Worm (Caenorhabditis elegans): Measurements from ENCODE around the gene gcc-1.

The gcc-1 gene

ce11 chrX:3159542-3159941 is at the start of gene gcc-1 (continued):
- no peak for TF ChIP-seq snpc-4 (tag; optimal IDR thresholded peaks at IDR 0.05)

- TF ChIP-seq dmd-6 (GFP tag; IDR thresholded peaks at IDR 0.05): peak; percentile 37; the same call in 1 of the 2 replicates
- TF ChIP-seq mep-1 (tag; optimal IDR thresholded peaks at IDR 0.05): no peak
- no peak for TF ChIP-seq lir-3 (tag; optimal IDR thresholded peaks at IDR 0.05)
- TF ChIP-seq daf-16 (GFP tag; optimal IDR thresholded peaks at IDR 0.05): no peak
- TF ChIP-seq daf-16 (tag; optimal IDR thresholded peaks at IDR 0.05): peak; percentile 61
- TF ChIP-seq pqm-1 (tag; optimal IDR thresholded peaks at IDR 0.05): peak; percentile 91
- no peak for TF ChIP-seq T26A8.4 (GFP tag; IDR thresholded peaks at IDR 0.05)
- no peak for TF ChIP-seq ceh-28 (tag; optimal IDR thresholded peaks at IDR 0.05)
- TF ChIP-seq D1046.2 (GFP tag; IDR thresholded peaks at IDR 0.05): no peak
- TF ChIP-seq zag-1 (tag; optimal IDR thresholded peaks at IDR 0.05): no peak
- TF ChIP-seq lin-39 (tag; optimal IDR thresholded peaks at IDR 0.05): no peak
- TF ChIP-seq lin-15B (tag; optimal IDR thresholded peaks at IDR 0.05): no peak
- no peak for TF ChIP-seq ctbp-1 (GFP tag; IDR thresholded peaks at IDR 0.05)
- TF ChIP-seq F10B5.3 (tag; optimal IDR thresholded peaks at IDR 0.05): no peak
- no peak for TF ChIP-seq nhr-6 (tag; optimal IDR thresholded peaks at IDR 0.05)
- no peak for TF ChIP-seq tra-1 (GFP tag; IDR thresholded peaks at IDR 0.05)
- no peak for TF ChIP-seq lin-1 (GFP tag; IDR thresholded peaks at IDR 0.05)
- no peak for TF ChIP-seq daf-8 (GFP tag; IDR thresholded peaks at IDR 0.05)
- TF ChIP-seq ces-1 (GFP tag; optimal IDR thresholded peaks at IDR 0.05): no peak
- TF ChIP-seq nhr-111 (GFP tag; optimal IDR thresholded peaks at IDR 0.05): no peak
- TF ChIP-seq ceh-82 (tag; optimal IDR thresholded peaks at IDR 0.05): no peak
- TF ChIP-seq nhr-41 (GFP tag; IDR thresholded peaks at IDR 0.05): no peak
- TF ChIP-seq ceh-44 (GFP tag; IDR thresholded peaks at IDR 0.05): no peak
- TF ChIP-seq ZK337.2 (GFP tag; IDR thresholded peaks at IDR 0.05): no peak
- TF ChIP-seq mdt-29 (GFP tag; IDR thresholded peaks at IDR 0.05): no peak
- TF ChIP-seq spr-3 (GFP tag; optimal IDR thresholded peaks at IDR 0.05): no peak
- TF ChIP-seq saeg-2 (GFP tag; IDR thresholded peaks at IDR 0.05): no peak
- no peak for TF ChIP-seq hlh-30 (tag; optimal IDR thresholded peaks at IDR 0.05; ENCODE audit: insufficient read depth)
- no peak for TF ChIP-seq R02D3.7 (tag; optimal IDR thresholded peaks at IDR 0.05)
- no peak for TF ChIP-seq egl-27 (tag; optimal IDR thresholded peaks at IDR 0.05)
- no peak for TF ChIP-seq ceh-20 (GFP tag; IDR thresholded peaks at IDR 0.05)
- no peak for TF ChIP-seq lin-38 (GFP tag; IDR thresholded peaks at IDR 0.05)
- no peak for TF ChIP-seq zip-2 (tag; optimal IDR thresholded peaks at IDR 0.05)
- no peak for TF ChIP-seq pha-4 (GFP tag; IDR thresholded peaks at IDR 0.05)
- no peak for TF ChIP-seq pha-4 (tag; optimal IDR thresholded peaks at IDR 0.05)
- TF ChIP-seq fkh-10 (GFP tag; optimal IDR thresholded peaks at IDR 0.05): no peak
- TF ChIP-seq hlh-11 (tag; optimal IDR thresholded peaks at IDR 0.05): peak; percentile 9
- TF ChIP-seq skn-1 (tag; optimal IDR thresholded peaks at IDR 0.05): no peak
- no peak for TF ChIP-seq aha-1 (tag)
- no peak for TF ChIP-seq unc-62 (GFP tag; optimal IDR thresholded peaks at IDR 0.05 in 1 of 2)
- no peak for TF ChIP-seq unc-62 (tag; optimal IDR thresholded peaks at IDR 0.05)
- no peak for TF ChIP-seq nhr-25 (tag; optimal IDR thresholded peaks at IDR 0.05; ENCODE audit: borderline replicate concordance, insufficient read depth)
- no peak for TF ChIP-seq lin-29 (GFP tag; IDR thresholded peaks at IDR 0.05)
- TF ChIP-seq mxl-3 (GFP tag; optimal IDR thresholded peaks at IDR 0.05): no peak
- no peak for TF ChIP-seq hif-1 (tag; optimal IDR thresholded peaks at IDR 0.05)
- no peak for TF ChIP-seq unc-39 (tag; optimal IDR thresholded peaks at IDR 0.05)
- TF ChIP-seq nhr-48 (tag; optimal IDR thresholded peaks at IDR 0.05): no peak
- TF ChIP-seq set-16 (GFP tag; IDR thresholded peaks at IDR 0.05): no peak
- no peak for TF ChIP-seq jun-1 (tag; optimal IDR thresholded peaks at IDR 0.05)
- peak; percentile 26 for TF ChIP-seq mes-2 (tag; optimal IDR thresholded peaks at IDR 0.05; ENCODE audit: poor library complexity, severe bottlenecking)
- TF ChIP-seq nhr-102 (tag; optimal IDR thresholded peaks at IDR 0.05): no peak
These were observed 49.2 kb upstream of the gcc-1 start, which contains the start of gene gpcp-1 for ce11 chrX:3110576-3110975. Gene gpcp-1, minus strand, starts transcription at chrX:3110628.

Measured in whole organism, L4 larva.